Worm (Caenorhabditis elegans): Measurements from ENCODE around the gene vab-2.

DNA sequence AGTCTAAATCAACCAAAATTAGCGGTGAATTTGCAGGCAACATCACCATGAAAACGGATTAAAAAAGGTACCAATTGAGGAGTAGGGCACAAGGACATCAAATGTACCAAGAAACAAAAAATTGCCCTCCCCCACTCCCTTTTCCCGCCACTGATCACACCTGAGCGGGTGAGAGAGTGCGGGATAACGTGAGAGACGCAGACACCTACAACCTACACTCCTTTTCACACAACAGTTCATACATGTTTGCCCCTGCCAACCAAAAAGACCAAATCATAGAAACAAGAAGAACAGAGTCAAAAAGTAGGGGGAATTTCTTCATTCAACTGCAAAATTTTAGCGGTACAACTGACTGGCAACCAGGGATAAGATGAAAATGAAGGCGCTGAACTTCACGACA is 14.3 kb downstream of the vab-2 start:
- no peak for TF ChIP-seq blmp-1 (tag; optimal IDR thresholded peaks at IDR 0.05; ENCODE audit: insufficient read depth)
- TF ChIP-seq lsy-2 (tag; optimal IDR thresholded peaks at IDR 0.05) = no peak
- TF ChIP-seq nhr-237 (tag; optimal IDR thresholded peaks at IDR 0.05) = no peak
- no peak for TF ChIP-seq nhr-77 (tag; optimal IDR thresholded peaks at IDR 0.05)
- TF ChIP-seq lin-39 (tag; optimal IDR thresholded peaks at IDR 0.05) = no peak
- TF ChIP-seq fos-1 (tag; optimal IDR thresholded peaks at IDR 0.05) = no peak
- no peak for TF ChIP-seq unc-62 (GFP tag; optimal IDR thresholded peaks at IDR 0.05)
- no peak for TF ChIP-seq nhr-25 (tag; optimal IDR thresholded peaks at IDR 0.05)
- no peak for TF ChIP-seq elt-3 (tag; optimal IDR thresholded peaks at IDR 0.05)
- no peak for TF ChIP-seq ztf-11 (tag; optimal IDR thresholded peaks at IDR 0.05)
- TF ChIP-seq crh-2 (tag; optimal IDR thresholded peaks at IDR 0.05) = no peak
- no peak for TF ChIP-seq ceh-16 (tag; optimal IDR thresholded peaks at IDR 0.05)

All from whole organism, L2 larva.